Fruit fly (Drosophila melanogaster) whole organism, wandering third instar larva: ENCODE results near the gene zfh2.

ENCODE experiments used
- Abd-B ChIP-seq: fragments of >200 bp; optimal IDR thresholded peaks from 2 replicates; lab custom pipeline; 2017; ENCODE audit warnings: missing biosample characterization, missing genetic modification characterization
- CG32264 ChIP-seq: fragments of 200-800 bp; sonication (Bioruptor generic); optimal IDR thresholded peaks from 2 replicates; lab custom pipeline; 2016; ENCODE audit warnings: missing biosample characterization, missing genetic modification characterization
- CG9705 ChIP-seq: fragments of 200-800 bp; sonication (Bioruptor generic); optimal IDR thresholded peaks from 2 replicates; lab custom pipeline; 2018; ENCODE audit warnings: missing biosample characterization, mild to moderate bottlenecking, missing genetic modification characterization
- CrebA ChIP-seq: fragments of 200-800 bp; sonication (Bioruptor generic); optimal IDR thresholded peaks from 2 replicates; lab custom pipeline; 2016; ENCODE audit warnings: missing biosample characterization, mild to moderate bottlenecking, missing genetic modification characterization, borderline replicate concordance
- Dfd ChIP-seq: fragments of >200 bp; optimal IDR thresholded peaks from 2 replicates; lab custom pipeline; 2017; ENCODE audit warnings: missing biosample characterization, missing genetic modification characterization
- Dif ChIP-seq: fragments of 200-275, 200-300 bp; sonication (Bioruptor generic); optimal IDR thresholded peaks from 2 replicates; lab custom pipeline; 2018; ENCODE audit warnings: missing biosample characterization, missing genetic modification characterization; ENCODE audit not compliant: partially characterized antibody
- GATAd ChIP-seq: sonication (Bioruptor generic); optimal IDR thresholded peaks from 2 replicates; lab custom pipeline; 2016; ENCODE audit warnings: missing biosample characterization, missing genetic modification characterization
- HLH106 ChIP-seq: fragments of 200-800 bp; optimal IDR thresholded peaks from 3 replicates; lab custom pipeline; 2019; ENCODE audit warnings: missing biosample characterization, mild to moderate bottlenecking, missing genetic modification characterization, moderate library complexity
- Hnf4 ChIP-seq: fragments of 200-800 bp; sonication (Bioruptor generic); optimal IDR thresholded peaks from 2 replicates; lab custom pipeline; 2016; ENCODE audit warnings: missing biosample characterization, mild to moderate bottlenecking, missing genetic modification characterization
- Hr78 ChIP-seq: fragments of >200 bp; optimal IDR thresholded peaks from 2 replicates; lab custom pipeline; 2017; ENCODE audit warnings: missing biosample characterization, missing genetic modification characterization
- Hr83 ChIP-seq: fragments of 200-300 bp; sonication (Bioruptor generic); optimal IDR thresholded peaks from 2 replicates; lab custom pipeline; 2016; ENCODE audit warnings: missing biosample characterization, mild to moderate bottlenecking, missing genetic modification characterization, moderate library complexity; ENCODE audit not compliant: poor library complexity, severe bottlenecking
- Jra ChIP-seq: sonication (Bioruptor generic); optimal IDR thresholded peaks from 2 replicates; lab custom pipeline; 2016; ENCODE audit warnings: missing biosample characterization, missing genetic modification characterization
- Mio ChIP-seq: sonication (Bioruptor generic); optimal IDR thresholded peaks from 2 replicates; lab custom pipeline; 2016; ENCODE audit warnings: missing biosample characterization, missing genetic modification characterization
- Myc ChIP-seq: fragments of >200 bp; optimal IDR thresholded peaks from 2 replicates; lab custom pipeline; 2017
- N ChIP-seq: fragments of >200 bp; optimal IDR thresholded peaks from 2 replicates; lab custom pipeline; 2018; ENCODE audit warnings: missing biosample characterization, missing external identifiers, missing genetic modification characterization
- OdsH ChIP-seq: fragments of 200-800 bp; sonication (Bioruptor generic); optimal IDR thresholded peaks from 2 replicates; lab custom pipeline; 2016; ENCODE audit warnings: missing biosample characterization, mild to moderate bottlenecking, missing genetic modification characterization
- Rel ChIP-seq, 2 experiments: fragments of 200-800 bp; sonication (Bioruptor generic) in 1 of 2; optimal IDR thresholded peaks; 2 replicates in 1 of 2; 3 replicates in 1 of 2; lab custom pipeline; 2016 to 2019; ENCODE audit warnings: mild to moderate bottlenecking in 2 of 2, missing biosample characterization in 2 of 2, missing genetic modification characterization in 2 of 2, moderate library complexity in 1 of 2
- Sp1 ChIP-seq: fragments of 200-800 bp; sonication (Bioruptor generic); optimal IDR thresholded peaks from 3 replicates; lab custom pipeline; 2019; ENCODE audit warnings: missing biosample characterization, mild to moderate bottlenecking, missing genetic modification characterization, moderate library complexity
- Vsx2 ChIP-seq: fragments of 200-300, 225-300 bp; sonication (Bioruptor generic); optimal IDR thresholded peaks from 2 replicates; lab custom pipeline; 2018; ENCODE audit warnings: missing biosample characterization, missing genetic modification characterization; ENCODE audit not compliant: partially characterized antibody
- br ChIP-seq: fragments of 200-800 bp; sonication (Bioruptor generic); optimal IDR thresholded peaks from 2 replicates; lab custom pipeline; 2016; ENCODE audit warnings: missing biosample characterization, missing genetic modification characterization
- brk ChIP-seq: fragments of 200-800 bp; sonication (Bioruptor generic); optimal IDR thresholded peaks from 2 replicates; lab custom pipeline; 2016; ENCODE audit warnings: missing biosample characterization, mild to moderate bottlenecking, missing genetic modification characterization
- dl ChIP-seq, 2 experiments: fragments of 175-275, 200-275 bp in 1 of 2; fragments of 200-275 bp in 1 of 2; sonication (Bioruptor generic); optimal IDR thresholded peaks; lab custom pipeline; 2018; ENCODE audit warnings: mild to moderate bottlenecking in 2 of 2, missing biosample characterization in 2 of 2, missing genetic modification characterization in 2 of 2, moderate library complexity in 2 of 2; ENCODE audit not compliant: partially characterized antibody in 2 of 2, insufficient read depth in 1 of 2
- dmrt93B ChIP-seq: fragments of 200-800 bp; sonication (Bioruptor generic); optimal IDR thresholded peaks from 2 replicates; lab custom pipeline; 2018; ENCODE audit warnings: missing biosample characterization, mild to moderate bottlenecking, missing genetic modification characterization
- dsf ChIP-seq: sonication (Bioruptor generic); optimal IDR thresholded peaks from 2 replicates; lab custom pipeline; 2016; ENCODE audit warnings: missing biosample characterization, missing genetic modification characterization, borderline replicate concordance
- ey ChIP-seq: fragments of 200-800 bp; sonication (Bioruptor generic); optimal IDR thresholded peaks from 2 replicates; lab custom pipeline; 2016; ENCODE audit warnings: missing biosample characterization, missing genetic modification characterization
- foxo ChIP-seq, 2 experiments: fragments of 200-800 bp; sonication (Bioruptor generic); optimal IDR thresholded peaks; 2 replicates in 1 of 2; 3 replicates in 1 of 2; lab custom pipeline; 2016 to 2017; ENCODE audit warnings: missing biosample characterization in 2 of 2, missing genetic modification characterization in 2 of 2
- fru ChIP-seq: fragments of 200-800 bp; sonication (Bioruptor generic); optimal IDR thresholded peaks from 3 replicates; lab custom pipeline; 2016; ENCODE audit warnings: missing biosample characterization, mild to moderate bottlenecking, missing genetic modification characterization
- h ChIP-seq: fragments of 200-800 bp; sonication (Bioruptor generic); optimal IDR thresholded peaks from 3 replicates; lab custom pipeline; 2016; ENCODE audit warnings: missing biosample characterization, mild to moderate bottlenecking, missing genetic modification characterization
- jim ChIP-seq: fragments of 175-275, 200-325 bp; sonication (Bioruptor generic); optimal IDR thresholded peaks from 2 replicates; lab custom pipeline; 2016; ENCODE audit warnings: missing biosample characterization, mild to moderate bottlenecking, missing genetic modification characterization
- lola ChIP-seq: fragments of >200 bp; optimal IDR thresholded peaks from 2 replicates; lab custom pipeline; 2017; ENCODE audit warnings: missing biosample characterization, missing genetic modification characterization
- pan ChIP-seq: fragments of >200 bp; optimal IDR thresholded peaks from 2 replicates; lab custom pipeline; 2017
- psq ChIP-seq: fragments of 200-800 bp; sonication (Bioruptor generic); optimal IDR thresholded peaks from 3 replicates; lab custom pipeline; 2017; ENCODE audit warnings: missing biosample characterization, mild to moderate bottlenecking, missing genetic modification characterization, moderate library complexity
- rgr ChIP-seq: fragments of 200-800 bp; sonication (Bioruptor generic); optimal IDR thresholded peaks from 3 replicates; lab custom pipeline; 2016; ENCODE audit warnings: missing biosample characterization, mild to moderate bottlenecking, missing genetic modification characterization
- sage ChIP-seq: fragments of 200-800 bp; sonication (Bioruptor generic); optimal IDR thresholded peaks from 2 replicates; lab custom pipeline; 2016; ENCODE audit warnings: missing biosample characterization, mild to moderate bottlenecking, missing genetic modification characterization
- sv ChIP-seq: fragments of 200-800 bp; sonication (Bioruptor generic); optimal IDR thresholded peaks from 3 replicates; lab custom pipeline; 2016; ENCODE audit warnings: missing biosample characterization, missing genetic modification characterization
- tai ChIP-seq: sonication (Bioruptor generic); optimal IDR thresholded peaks from 2 replicates; lab custom pipeline; 2016; ENCODE audit warnings: missing biosample characterization, missing genetic modification characterization
- usp ChIP-seq: fragments of >200 bp; optimal IDR thresholded peaks from 2 replicates; lab custom pipeline; 2017; ENCODE audit warnings: missing biosample characterization, missing genetic modification characterization
- woc ChIP-seq: sonication (Bioruptor generic); optimal IDR thresholded peaks from 2 replicates; lab custom pipeline; 2016; ENCODE audit warnings: missing biosample characterization, mild to moderate bottlenecking, missing genetic modification characterization

Gene zfh2

DNA sequence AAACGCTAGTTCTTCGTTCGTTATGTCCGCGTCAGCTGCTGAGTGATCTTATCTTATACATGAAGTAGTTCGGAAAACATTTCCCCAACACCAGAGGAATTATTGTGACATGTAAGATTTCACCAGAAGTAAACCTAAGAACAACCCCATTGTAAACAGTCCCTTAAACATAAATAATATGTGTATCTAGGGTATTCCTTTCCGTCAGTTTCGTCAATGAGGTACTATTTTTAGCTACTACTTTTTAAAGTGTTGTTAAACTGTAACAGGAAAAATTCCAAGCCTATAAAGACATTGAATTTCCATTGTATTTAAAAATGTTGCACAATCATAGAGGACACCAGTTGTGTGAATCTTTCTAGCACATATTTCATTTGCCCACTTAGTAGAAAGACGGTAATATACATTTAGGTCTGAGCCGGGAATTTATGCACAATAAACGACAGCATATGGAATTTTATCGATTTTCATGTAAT is 18.9 kb upstream of the zfh2 start:
- TF ChIP-seq Hnf4: no peak
- no peak for TF ChIP-seq Hr83 (GFP tag; lab: Kevin White, UChicago)
- no peak for TF ChIP-seq GATAd (GFP tag; lab: Kevin White, UChicago)
- peak; percentile 19 for TF ChIP-seq ey (GFP tag; lab: Kevin White, UChicago)
- no peak for TF ChIP-seq usp (GFP tag; lab: Kevin White, UChicago)
- no peak for TF ChIP-seq Dif (GFP tag; lab: Kevin White, UChicago)
- TF ChIP-seq dmrt93B (GFP tag; lab: Kevin White, UChicago): no peak
- no peak for TF ChIP-seq jim (GFP tag; lab: Kevin White, UChicago)
- TF ChIP-seq dl (GFP tag; optimal IDR thresholded peaks at IDR 0.05; lab: Kevin White, UChicago; ENCODE audit: insufficient read depth in 1 of 2, partially characterized antibody in 2 of 2): no peak
- no peak for TF ChIP-seq OdsH (GFP tag; lab: Kevin White, UChicago)
- no peak for TF ChIP-seq Dfd
- TF ChIP-seq Mio (GFP tag; lab: Kevin White, UChicago): no peak
- TF ChIP-seq dsf: no peak
- no peak for TF ChIP-seq sage (GFP tag; lab: Kevin White, UChicago)
- peak; percentile 54 for TF ChIP-seq woc

dm6 chr4:483646-484045 is 18.0 kb upstream of the zfh2 start:
- TF ChIP-seq HLH106 (tag; lab: Kevin White, UChicago) (no peak), jim (GFP tag; lab: Kevin White, UChicago) (no peak), Hnf4 (no peak), CrebA (GFP tag; lab: Kevin White, UChicago) (no peak), dl (GFP tag; optimal IDR thresholded peaks at IDR 0.05; lab: Kevin White, UChicago; ENCODE audit: insufficient read depth in 1 of 2, partially characterized antibody in 2 of 2) (no peak), dsf (no peak), Jra (GFP tag; lab: Kevin White, UChicago) (no peak), Hr83 (GFP tag; lab: Kevin White, UChicago) (no peak)

DNA sequence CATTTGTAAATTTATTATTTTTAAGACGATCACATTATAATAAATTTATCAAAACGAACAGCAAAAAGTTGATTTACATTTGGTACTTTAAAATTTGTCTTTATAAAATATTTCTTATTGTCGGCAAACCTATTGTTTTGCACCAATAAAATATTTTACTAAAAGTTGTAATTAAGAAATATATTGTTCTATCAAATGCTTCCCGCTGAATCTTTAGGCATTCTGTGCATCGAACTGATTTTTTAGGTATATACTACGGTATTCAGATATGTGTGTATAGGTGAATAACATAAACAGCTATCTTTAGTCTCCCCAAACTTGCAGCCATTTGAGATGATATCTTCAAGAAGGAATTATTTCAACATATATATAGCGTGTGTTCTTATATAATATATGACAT is 15.8 kb upstream of the zfh2 start:
- TF ChIP-seq Myc: no peak
- no peak for TF ChIP-seq Mio (GFP tag; lab: Kevin White, UChicago)
- no peak for TF ChIP-seq Vsx2
- no peak for TF ChIP-seq psq (GFP tag; lab: Kevin White, UChicago)

- TF ChIP-seq br (GFP tag; lab: Kevin White, UChicago) (peak; percentile 6), Sp1 (peak; percentile 35), dmrt93B (GFP tag; lab: Kevin White, UChicago) (peak; percentile 4), dsf (peak; percentile 13), rgr (GFP tag; lab: Kevin White, UChicago) (peak; percentile 57), Abd-B (GFP tag; lab: Kevin White, UChicago) (no peak), Jra (GFP tag; lab: Kevin White, UChicago) (no peak), Mio (GFP tag; lab: Kevin White, UChicago) (no peak), sv (GFP tag; lab: Kevin White, UChicago) (no peak), Rel (GFP tag; optimal IDR thresholded peaks at IDR 0.05; lab: Kevin White, UChicago) (no peak), Rel (tag; optimal IDR thresholded peaks at IDR 0.05; lab: Kevin White, UChicago) (no peak), woc (peak; percentile 34), h (GFP tag; lab: Kevin White, UChicago) (peak; percentile 34), HLH106 (tag; lab: Kevin White, UChicago) (peak; percentile 36), OdsH (GFP tag; lab: Kevin White, UChicago) (peak; percentile 10), GATAd (GFP tag; lab: Kevin White, UChicago) (no peak), CrebA (GFP tag; lab: Kevin White, UChicago) (no peak), foxo (GFP tag; optimal IDR thresholded peaks at IDR 0.05; lab: Kevin White, UChicago) (peak in 1 of 2 experiments; percentile 59), ey (GFP tag; lab: Kevin White, UChicago) (peak; percentile 28), jim (GFP tag; lab: Kevin White, UChicago) (no peak), pan (lab: Kevin White, UChicago) (no peak), Dfd (no peak), tai (GFP tag; lab: Kevin White, UChicago) (peak; percentile 62), Vsx2 (no peak), CG32264 (GFP tag; lab: Kevin White, UChicago) (peak; percentile 12), brk (GFP tag; lab: Kevin White, UChicago) (peak; percentile 74), Myc (peak; percentile 73), psq (GFP tag; lab: Kevin White, UChicago) (no peak), CG9705 (GFP tag; lab: Kevin White, UChicago) (no peak), dl (GFP tag; optimal IDR thresholded peaks at IDR 0.05; lab: Kevin White, UChicago; ENCODE audit: insufficient read depth in 1 of 2, partially characterized antibody in 2 of 2) (no peak), lola (no peak), usp (GFP tag; lab: Kevin White, UChicago) (no peak), Hr78 (GFP tag; lab: Kevin White, UChicago) (no peak), Dif (GFP tag; lab: Kevin White, UChicago) (no peak), N (no peak), fru (GFP tag; lab: Kevin White, UChicago) (peak; percentile 72), Hnf4 (peak; percentile 38), Hr83 (GFP tag; lab: Kevin White, UChicago) (no peak), sage (GFP tag; lab: Kevin White, UChicago) (peak; percentile 5)
Measured at dm6 chr4:486435-486834, 15.2 kb upstream of the zfh2 start.
